Fruit fly (Drosophila melanogaster) whole organism, embryonic: ENCODE measurements around the gene mRpS18C.

Source experiments
- ATbp ChIP-seq: fragments of 200-800 bp; sonication (Bioruptor generic); optimal IDR thresholded peaks from 2 replicates; lab custom pipeline; 2017; ENCODE audit warnings: missing biosample characterization, mild to moderate bottlenecking, missing genetic modification characterization, missing genetic modification reagents
- Atf3 ChIP-seq: fragments of 200-800 bp; sonication (Bioruptor generic); optimal IDR thresholded peaks from 3 replicates; lab custom pipeline; 2016; ENCODE audit warnings: missing biosample characterization, missing genetic modification characterization
- CG10366 ChIP-seq: fragments of 200-800 bp; sonication (Bioruptor generic); IDR thresholded peaks from 2 replicates; pipeline ENCODE4 v1.3.6; 2022; ENCODE audit warnings: missing biosample characterization, missing genetic modification characterization
- CG11085 ChIP-seq: fragments of 200-800 bp; sonication (Bioruptor generic); IDR thresholded peaks from 2 replicates; pipeline ENCODE4 v1.3.6; 2022; ENCODE audit warnings: missing biosample characterization, missing genetic modification characterization
- CG12659 ChIP-seq: fragments of 200-800 bp; sonication (Bioruptor generic); optimal IDR thresholded peaks from 3 replicates; lab custom pipeline; 2017; ENCODE audit warnings: mild to moderate bottlenecking, missing biosample characterization, missing genetic modification reagents, missing genetic modification characterization
- CG13775 ChIP-seq: fragments of 200-800 bp; sonication (Bioruptor generic); optimal IDR thresholded peaks from 3 replicates; lab custom pipeline; 2017; ENCODE audit warnings: missing biosample characterization, mild to moderate bottlenecking, missing genetic modification characterization
- CG16815 ChIP-seq: fragments of 200-800 bp; sonication (Bioruptor generic); optimal IDR thresholded peaks from 3 replicates; lab custom pipeline; 2017; ENCODE audit warnings: missing biosample characterization, mild to moderate bottlenecking, missing genetic modification characterization
- CG17802 ChIP-seq: fragments of 200-800 bp; sonication (Bioruptor generic); optimal IDR thresholded peaks from 2 replicates; lab custom pipeline; 2018; ENCODE audit warnings: missing biosample characterization, mild to moderate bottlenecking, missing genetic modification characterization, moderate library complexity
- CG18476 ChIP-seq: fragments of 200-800 bp; sonication (Bioruptor generic); optimal IDR thresholded peaks from 2 replicates; lab custom pipeline; 2016; ENCODE audit warnings: missing biosample characterization, mild to moderate bottlenecking, missing genetic modification characterization
- CG3065 ChIP-seq: fragments of 200-800 bp; sonication (Bioruptor generic); optimal IDR thresholded peaks from 2 replicates; lab custom pipeline; 2016; ENCODE audit warnings: missing biosample characterization, missing genetic modification characterization
- CG42726 ChIP-seq: fragments of 200-800 bp; sonication (Bioruptor generic); IDR thresholded peaks from 2 replicates; pipeline ENCODE4 v1.3.6; 2022; ENCODE audit warnings: missing biosample characterization, missing genetic modification characterization; ENCODE audit not compliant: partially characterized antibody
- CG6813 ChIP-seq: fragments of 200-800 bp; sonication (Bioruptor generic); optimal IDR thresholded peaks from 2 replicates; lab custom pipeline; 2017; ENCODE audit warnings: missing biosample characterization, missing genetic modification characterization, mild to moderate bottlenecking, moderate library complexity, missing genetic modification reagents
- CG7786 ChIP-seq: fragments of 200-800 bp; sonication (Bioruptor generic); optimal IDR thresholded peaks from 2 replicates; lab custom pipeline; 2016; ENCODE audit warnings: missing biosample characterization, missing genetic modification characterization
- CG8290 ChIP-seq, 3 experiments: fragments of 200-800 bp; sonication (Bioruptor generic); optimal IDR thresholded peaks; 2 replicates each; lab custom pipeline; 2016 to 2019; ENCODE audit warnings: missing biosample characterization in 3 of 3, missing genetic modification characterization in 3 of 3, mild to moderate bottlenecking in 2 of 3, moderate library complexity in 1 of 3
- CG9876 ChIP-seq: fragments of 200-800 bp; sonication (Bioruptor generic); optimal IDR thresholded peaks from 2 replicates; lab custom pipeline; 2016; ENCODE audit warnings: missing biosample characterization, missing genetic modification characterization
- CkIIα-i1 ChIP-seq: fragments of 200-800 bp; sonication (Bioruptor generic); IDR thresholded peaks from 2 replicates; pipeline ENCODE4 v1.3.6; 2022; ENCODE audit warnings: missing biosample characterization, missing genetic modification characterization
- Eip74EF ChIP-seq, 2 experiments: fragments of 200-800 bp in 1 of 2; fragments of >200 bp in 1 of 2; sonication (Bioruptor generic) in 1 of 2; optimal IDR thresholded peaks; 2 replicates each; lab custom pipeline; 2017 to 2019; ENCODE audit warnings: missing biosample characterization in 2 of 2, missing genetic modification characterization in 2 of 2, mild to moderate bottlenecking in 1 of 2, moderate library complexity in 1 of 2
- Meics ChIP-seq: fragments of 200-800 bp; sonication (Bioruptor generic); optimal IDR thresholded peaks from 2 replicates; lab custom pipeline; 2017; ENCODE audit warnings: missing biosample characterization, mild to moderate bottlenecking, missing genetic modification characterization
- Mes4 ChIP-seq: fragments of 200-800 bp; sonication (Bioruptor generic); optimal IDR thresholded peaks from 2 replicates; lab custom pipeline; 2016; ENCODE audit warnings: missing biosample characterization, missing genetic modification characterization
- Ssrp ChIP-seq: fragments of 200-800 bp; sonication (Bioruptor generic); optimal IDR thresholded peaks from 2 replicates; lab custom pipeline; 2018; ENCODE audit warnings: missing biosample characterization, mild to moderate bottlenecking, missing genetic modification characterization, moderate library complexity
- bcd ChIP-seq: fragments of 200-800 bp; sonication (Bioruptor generic); optimal IDR thresholded peaks from 2 replicates; lab custom pipeline; 2017; ENCODE audit warnings: missing biosample characterization, mild to moderate bottlenecking, missing genetic modification characterization
- br ChIP-seq: fragments of >200 bp; optimal IDR thresholded peaks from 2 replicates; lab custom pipeline; 2017
- cas ChIP-seq: fragments of 200-800 bp; sonication (Bioruptor generic); IDR thresholded peaks from 2 replicates; pipeline ENCODE4 v1.3.6; 2022; ENCODE audit warnings: missing biosample characterization, missing genetic modification characterization
- chn ChIP-seq: fragments of 200-800 bp; sonication (Bioruptor generic); optimal IDR thresholded peaks from 2 replicates; lab custom pipeline; 2016; ENCODE audit warnings: missing biosample characterization, missing genetic modification characterization
- crp ChIP-seq, 2 experiments: fragments of 200-800 bp; sonication (Bioruptor generic); optimal IDR thresholded peaks; 2 replicates in 1 of 2; 3 replicates in 1 of 2; lab custom pipeline; 2017; ENCODE audit warnings: missing biosample characterization in 2 of 2, missing genetic modification characterization in 2 of 2, mild to moderate bottlenecking in 1 of 2, moderate library complexity in 1 of 2
- disco-r ChIP-seq: fragments of 200-800 bp; sonication (Bioruptor generic); optimal IDR thresholded peaks from 2 replicates; lab custom pipeline; 2016; ENCODE audit warnings: missing biosample characterization, missing genetic modification characterization
- dmrt11E ChIP-seq: fragments of 200-800 bp; sonication (Bioruptor generic); optimal IDR thresholded peaks from 3 replicates; lab custom pipeline; 2018; ENCODE audit warnings: missing biosample characterization, mild to moderate bottlenecking, missing genetic modification characterization, moderate library complexity
- fd102C ChIP-seq: fragments of 200-800 bp; sonication (Bioruptor generic); optimal IDR thresholded peaks from 2 replicates; lab custom pipeline; 2018; ENCODE audit warnings: missing biosample characterization, mild to moderate bottlenecking, missing genetic modification characterization, moderate library complexity
- fd96Cb ChIP-seq: fragments of 200-800 bp; sonication (Bioruptor generic); optimal IDR thresholded peaks from 2 replicates; lab custom pipeline; 2018; ENCODE audit warnings: missing biosample characterization, mild to moderate bottlenecking, missing genetic modification characterization, moderate library complexity
- fu2 ChIP-seq: fragments of 200-800 bp; sonication (Bioruptor generic); optimal IDR thresholded peaks from 2 replicates; lab custom pipeline; 2016; ENCODE audit warnings: missing biosample characterization, missing genetic modification characterization
- gsb-n ChIP-seq: fragments of 200-800 bp; sonication (Bioruptor generic); optimal IDR thresholded peaks from 3 replicates; lab custom pipeline; 2018; ENCODE audit warnings: missing biosample characterization, mild to moderate bottlenecking, missing genetic modification characterization
- jing ChIP-seq: fragments of 200-800 bp; sonication (Bioruptor generic); optimal IDR thresholded peaks from 2 replicates; lab custom pipeline; 2018; ENCODE audit warnings: missing biosample characterization, mild to moderate bottlenecking, missing genetic modification characterization
- lilli ChIP-seq: fragments of 200-800 bp; sonication (Bioruptor generic); optimal IDR thresholded peaks from 3 replicates; lab custom pipeline; 2016; ENCODE audit warnings: missing biosample characterization, missing genetic modification characterization
- nerfin-1 ChIP-seq: fragments of 200-800 bp; sonication (Bioruptor generic); optimal IDR thresholded peaks from 3 replicates; lab custom pipeline; 2019; ENCODE audit warnings: missing biosample characterization, mild to moderate bottlenecking, missing genetic modification characterization, moderate library complexity
- nmo ChIP-seq: fragments of 200-800 bp; sonication (Bioruptor generic); optimal IDR thresholded peaks from 2 replicates; lab custom pipeline; 2018; ENCODE audit warnings: missing biosample characterization, mild to moderate bottlenecking, missing genetic modification characterization, moderate library complexity
- nom ChIP-seq: fragments of 200-800 bp; sonication (Bioruptor generic); optimal IDR thresholded peaks from 2 replicates; lab custom pipeline; 2017; ENCODE audit warnings: missing biosample characterization, missing genetic modification characterization, mild to moderate bottlenecking, moderate library complexity, missing genetic modification reagents
- pros ChIP-seq: fragments of 200-800 bp; sonication (Bioruptor generic); optimal IDR thresholded peaks from 3 replicates; lab custom pipeline; 2019; ENCODE audit warnings: missing biosample characterization, mild to moderate bottlenecking, missing genetic modification characterization, moderate library complexity
- pum ChIP-seq: fragments of 200-800 bp; sonication (Bioruptor generic); optimal IDR thresholded peaks from 2 replicates; lab custom pipeline; 2016; ENCODE audit warnings: missing biosample characterization, missing genetic modification characterization
- rib ChIP-seq: fragments of 200-800 bp; sonication (Bioruptor generic); IDR thresholded peaks from 2 replicates; pipeline ENCODE4 v1.3.6; 2022; ENCODE audit warnings: missing biosample characterization, missing genetic modification characterization
- scrt ChIP-seq: fragments of 200-800 bp; sonication (Bioruptor generic); optimal IDR thresholded peaks from 2 replicates; lab custom pipeline; 2018; ENCODE audit warnings: missing biosample characterization, mild to moderate bottlenecking, missing genetic modification characterization, moderate library complexity
- sens-2 ChIP-seq: fragments of 200-800 bp; sonication (Bioruptor generic); IDR thresholded peaks from 2 replicates; pipeline ENCODE4 v1.3.6; 2022; ENCODE audit warnings: missing biosample characterization, missing genetic modification characterization
- sqz ChIP-seq: fragments of 200-800 bp; sonication (Bioruptor generic); optimal IDR thresholded peaks from 3 replicates; lab custom pipeline; 2018; ENCODE audit warnings: missing biosample characterization, mild to moderate bottlenecking, missing genetic modification characterization
- ssp ChIP-seq: fragments of 200-800 bp; sonication (Bioruptor generic); IDR thresholded peaks from 2 replicates; pipeline ENCODE4 v1.3.6; 2022; ENCODE audit warnings: missing biosample characterization, missing genetic modification characterization
- trh ChIP-seq: fragments of 200-800 bp; sonication (Bioruptor generic); optimal IDR thresholded peaks from 2 replicates; lab custom pipeline; 2016; ENCODE audit warnings: missing biosample characterization, missing genetic modification characterization
- tx ChIP-seq: fragments of 200-800 bp; sonication (Bioruptor generic); optimal IDR thresholded peaks from 2 replicates; lab custom pipeline; 2016; ENCODE audit warnings: missing biosample characterization, missing genetic modification characterization
- unpg ChIP-seq: fragments of 200-800 bp; sonication (Bioruptor generic); optimal IDR thresholded peaks from 3 replicates; lab custom pipeline; 2018; ENCODE audit warnings: missing biosample characterization, mild to moderate bottlenecking, missing genetic modification characterization, moderate library complexity
- vnd ChIP-seq: fragments of 200-800 bp; sonication (Bioruptor generic); IDR thresholded peaks from 3 replicates; pipeline ENCODE4 v1.3.6; 2022; ENCODE audit warnings: missing biosample characterization, missing genetic modification characterization; ENCODE audit not compliant: partially characterized antibody
- yki ChIP-seq: fragments of >200 bp; optimal IDR thresholded peaks from 3 replicates; lab custom pipeline; 2018
- zfh1 ChIP-seq: fragments of 200-800 bp; sonication (Bioruptor generic); IDR thresholded peaks from 3 replicates; pipeline ENCODE4 v1.3.6; 2022; ENCODE audit warnings: missing biosample characterization, missing genetic modification characterization

mRpS18C gene

dm6 chr3R:30459066-30459935 lies 35.5 kb downstream of the mRpS18C start, which contains the start of the genes CG2224 and CDase (continued):
- TF ChIP-seq Ssrp (tag; lab: Kevin White, UChicago) (no peak), ssp (GFP tag; lab: Robert Waterston, UW) (no peak), gsb-n (tag; lab: Kevin White, UChicago) (no peak), fd102C (no peak), CG3065 (GFP tag; lab: Kevin White, UChicago) (no peak), CG8290 (GFP tag; optimal IDR thresholded peaks at IDR 0.05; lab: Kevin White, UChicago) (no peak), CG8290 (tag; optimal IDR thresholded peaks at IDR 0.05; lab: Kevin White, UChicago) (peak in 1 of 2 experiments; percentile 48), zfh1 (GFP tag; lab: Robert Waterston, UW) (no peak), sens-2 (GFP tag; lab: Robert Waterston, UW) (no peak), CG9876 (no peak), fd96Cb (no peak), nmo (peak; percentile 19), CG7786 (no peak), CG17802 (tag; lab: Kevin White, UChicago) (no peak), pros (GFP tag; lab: Kevin White, UChicago) (no peak), CG18476 (GFP tag; lab: Kevin White, UChicago) (no peak), nerfin-1 (tag; lab: Kevin White, UChicago) (no peak), jing (GFP tag; lab: Kevin White, UChicago) (no peak), ATbp (GFP tag; lab: Kevin White, UChicago) (no peak), CG42726 (GFP tag; lab: Robert Waterston, UW) (peak; percentile 59; the same call in 1 of the 2 replicates), rib (GFP tag; lab: Robert Waterston, UW) (no peak), lilli (GFP tag; lab: Kevin White, UChicago) (no peak), CG10366 (GFP tag; lab: Robert Waterston, UW) (no peak), disco-r (GFP tag; lab: Kevin White, UChicago) (no peak), br (lab: Kevin White, UChicago) (no peak), unpg (no peak), cas (no peak), bcd (GFP tag; lab: Kevin White, UChicago) (no peak), CG16815 (GFP tag; lab: Kevin White, UChicago) (no peak), CG12659 (no peak), Eip74EF (GFP tag; optimal IDR thresholded peaks at IDR 0.05; lab: Kevin White, UChicago) (no peak), Mes4 (GFP tag; lab: Kevin White, UChicago) (no peak), crp (GFP tag; optimal IDR thresholded peaks at IDR 0.05; lab: Kevin White, UChicago) (peak; percentile 89 to 99), sqz (GFP tag; lab: Kevin White, UChicago) (no peak), dmrt11E (tag; lab: Kevin White, UChicago) (no peak), CkIIα-i1 (GFP tag; lab: Robert Waterston, UW) (no peak), yki (no peak), Meics (GFP tag; lab: Kevin White, UChicago) (no peak), CG13775 (GFP tag; lab: Kevin White, UChicago) (no peak), scrt (GFP tag; lab: Kevin White, UChicago) (no peak), CG11085 (GFP tag; lab: Robert Waterston, UW) (no peak), fu2 (GFP tag; lab: Kevin White, UChicago) (no peak), chn (GFP tag; lab: Kevin White, UChicago) (no peak), tx (GFP tag; lab: Kevin White, UChicago) (no peak), Atf3 (GFP tag; lab: Kevin White, UChicago) (no peak), nom (GFP tag; lab: Kevin White, UChicago) (no peak), pum (GFP tag; lab: Kevin White, UChicago) (no peak), trh (no peak), CG6813 (GFP tag; lab: Kevin White, UChicago) (no peak), vnd (GFP tag; lab: Robert Waterston, UW) (peak; percentile 86)
